Fruit fly (Drosophila melanogaster): ENCODE data around the gene sgl.

Gene sgl

dm6 chr3L:6979387-6980249 lies 15.1 kb upstream of the sgl start, which contains the start of gene Galphai (continued):
- TF ChIP-seq CG18011 (GFP tag; optimal IDR thresholded peaks at IDR 0.05) (no peak), org-1 (GFP tag; optimal IDR thresholded peaks at IDR 0.05) (no peak), HmgZ (tag; optimal IDR thresholded peaks at IDR 0.05) (peak; percentile 92), CG2889 (GFP tag; IDR thresholded peaks at IDR 0.05) (no peak), CG16863 (GFP tag; optimal IDR thresholded peaks at IDR 0.05) (peak; percentile 13), slbo (GFP tag; IDR thresholded peaks at IDR 0.05) (peak; percentile 40), Oaz (GFP tag; IDR thresholded peaks at IDR 0.05) (no peak), CG6854 (GFP tag; optimal IDR thresholded peaks at IDR 0.05) (no peak), fd64A (GFP tag; optimal IDR thresholded peaks at IDR 0.05) (no peak), D19B (GFP tag; optimal IDR thresholded peaks at IDR 0.05) (no peak), sima (GFP tag; optimal IDR thresholded peaks at IDR 0.05) (no peak), Usf (GFP tag; optimal IDR thresholded peaks at IDR 0.05) (no peak), CG15514 (GFP tag; optimal IDR thresholded peaks at IDR 0.05) (peak; percentile 92), CG4707 (GFP tag; optimal IDR thresholded peaks at IDR 0.05) (no peak), CG6254 (GFP tag; optimal IDR thresholded peaks at IDR 0.05) (no peak), E2f2 (GFP tag; IDR thresholded peaks at IDR 0.05) (peak; percentile 99), dysf (GFP tag; IDR thresholded peaks at IDR 0.05) (peak; percentile 6; the same call in 1 of the 3 replicates), chn (GFP tag; optimal IDR thresholded peaks at IDR 0.05) (no peak), CG1602 (GFP tag; optimal IDR thresholded peaks at IDR 0.05) (peak; percentile 6), Fer3 (tag; optimal IDR thresholded peaks at IDR 0.05) (no peak), pfk (GFP tag; optimal IDR thresholded peaks at IDR 0.05) (no peak), ranshi (GFP tag; IDR thresholded peaks at IDR 0.05) (no peak), tgo (GFP tag; IDR thresholded peaks at IDR 0.05) (no peak), fd102C (GFP tag; optimal IDR thresholded peaks at IDR 0.05) (no peak), Sin3A (optimal IDR thresholded peaks at IDR 0.05) (peak; percentile 88), CG11093 (GFP tag; IDR thresholded peaks at IDR 0.05) (no peak), CG3726 (GFP tag; IDR thresholded peaks at IDR 0.05) (no peak), CG3281 (GFP tag; optimal IDR thresholded peaks at IDR 0.05) (peak; percentile 7), bsh (GFP tag; optimal IDR thresholded peaks at IDR 0.05) (no peak), jing (GFP tag; optimal IDR thresholded peaks at IDR 0.05) (no peak), Nf-YC (tag; optimal IDR thresholded peaks at IDR 0.05) (peak; percentile 69), CG34376 (GFP tag; optimal IDR thresholded peaks at IDR 0.05) (peak; percentile 49), CG4328 (GFP tag; optimal IDR thresholded peaks at IDR 0.05) (no peak), Dbx (GFP tag; IDR thresholded peaks at IDR 0.05) (peak; percentile 57; the same call in 1 of the 3 replicates), fru (optimal IDR thresholded peaks at IDR 0.05) (no peak), CG15073 (GFP tag; optimal IDR thresholded peaks at IDR 0.05) (no peak), Kr (GFP tag; optimal IDR thresholded peaks at IDR 0.05) (no peak), Doc2 (GFP tag; IDR thresholded peaks at IDR 0.05) (no peak), dpn (GFP tag; optimal IDR thresholded peaks at IDR 0.05) (peak; percentile 38 to 45), CG10147 (GFP tag; optimal IDR thresholded peaks at IDR 0.05) (peak; percentile 23), CG6765 (GFP tag; optimal IDR thresholded peaks at IDR 0.05) (no peak), BEAF-32 (GFP tag; optimal IDR thresholded peaks at IDR 0.05) (peak; percentile 67), Dip3 (GFP tag; optimal IDR thresholded peaks at IDR 0.05) (peak; percentile 68), CG13296 (GFP tag; optimal IDR thresholded peaks at IDR 0.05) (peak; percentile 7), zen2 (GFP tag; IDR thresholded peaks at IDR 0.05; ENCODE audit: partially characterized antibody) (no peak), Camta (GFP tag; optimal IDR thresholded peaks at IDR 0.05) (no peak), CG2712 (tag; optimal IDR thresholded peaks at IDR 0.05) (peak; percentile 52), Bteb2 (GFP tag; optimal IDR thresholded peaks at IDR 0.05) (no peak), yki (optimal IDR thresholded peaks at IDR 0.05) (peak; percentile 42), CG31441 (GFP tag; IDR thresholded peaks at IDR 0.05) (no peak)

All from whole organism, embryonic.